Fruit fly (Drosophila melanogaster) whole organism, wandering third instar larva: ENCODE measurements around the gene CG43291.

Experiments
- Abd-B ChIP-seq: fragments of >200 bp; optimal IDR thresholded peaks from 2 replicates; lab custom pipeline; 2017; ENCODE audit warnings: missing biosample characterization, missing genetic modification characterization
- CG32264 ChIP-seq: fragments of 200-800 bp; sonication (Bioruptor generic); optimal IDR thresholded peaks from 2 replicates; lab custom pipeline; 2016; ENCODE audit warnings: missing biosample characterization, missing genetic modification characterization
- CG9705 ChIP-seq: fragments of 200-800 bp; sonication (Bioruptor generic); optimal IDR thresholded peaks from 2 replicates; lab custom pipeline; 2018; ENCODE audit warnings: missing biosample characterization, mild to moderate bottlenecking, missing genetic modification characterization
- CrebA ChIP-seq: fragments of 200-800 bp; sonication (Bioruptor generic); optimal IDR thresholded peaks from 2 replicates; lab custom pipeline; 2016; ENCODE audit warnings: missing biosample characterization, mild to moderate bottlenecking, missing genetic modification characterization, borderline replicate concordance
- Dfd ChIP-seq: fragments of >200 bp; optimal IDR thresholded peaks from 2 replicates; lab custom pipeline; 2017; ENCODE audit warnings: missing biosample characterization, missing genetic modification characterization
- Dif ChIP-seq: fragments of 200-275, 200-300 bp; sonication (Bioruptor generic); optimal IDR thresholded peaks from 2 replicates; lab custom pipeline; 2018; ENCODE audit warnings: missing biosample characterization, missing genetic modification characterization; ENCODE audit not compliant: partially characterized antibody
- GATAd ChIP-seq: sonication (Bioruptor generic); optimal IDR thresholded peaks from 2 replicates; lab custom pipeline; 2016; ENCODE audit warnings: missing biosample characterization, missing genetic modification characterization
- HLH106 ChIP-seq: fragments of 200-800 bp; optimal IDR thresholded peaks from 3 replicates; lab custom pipeline; 2019; ENCODE audit warnings: missing biosample characterization, mild to moderate bottlenecking, missing genetic modification characterization, moderate library complexity
- Hnf4 ChIP-seq: fragments of 200-800 bp; sonication (Bioruptor generic); optimal IDR thresholded peaks from 2 replicates; lab custom pipeline; 2016; ENCODE audit warnings: missing biosample characterization, mild to moderate bottlenecking, missing genetic modification characterization
- Hr78 ChIP-seq: fragments of >200 bp; optimal IDR thresholded peaks from 2 replicates; lab custom pipeline; 2017; ENCODE audit warnings: missing biosample characterization, missing genetic modification characterization
- Hr83 ChIP-seq: fragments of 200-300 bp; sonication (Bioruptor generic); optimal IDR thresholded peaks from 2 replicates; lab custom pipeline; 2016; ENCODE audit warnings: missing biosample characterization, mild to moderate bottlenecking, missing genetic modification characterization, moderate library complexity; ENCODE audit not compliant: poor library complexity, severe bottlenecking
- Jra ChIP-seq: sonication (Bioruptor generic); optimal IDR thresholded peaks from 2 replicates; lab custom pipeline; 2016; ENCODE audit warnings: missing biosample characterization, missing genetic modification characterization
- Mio ChIP-seq: sonication (Bioruptor generic); optimal IDR thresholded peaks from 2 replicates; lab custom pipeline; 2016; ENCODE audit warnings: missing biosample characterization, missing genetic modification characterization
- Myc ChIP-seq: fragments of >200 bp; optimal IDR thresholded peaks from 2 replicates; lab custom pipeline; 2017
- N ChIP-seq: fragments of >200 bp; optimal IDR thresholded peaks from 2 replicates; lab custom pipeline; 2018; ENCODE audit warnings: missing biosample characterization, missing external identifiers, missing genetic modification characterization
- OdsH ChIP-seq: fragments of 200-800 bp; sonication (Bioruptor generic); optimal IDR thresholded peaks from 2 replicates; lab custom pipeline; 2016; ENCODE audit warnings: missing biosample characterization, mild to moderate bottlenecking, missing genetic modification characterization
- Rel ChIP-seq, 2 experiments: fragments of 200-800 bp; sonication (Bioruptor generic) in 1 of 2; optimal IDR thresholded peaks; 2 replicates in 1 of 2; 3 replicates in 1 of 2; lab custom pipeline; 2016 to 2019; ENCODE audit warnings: mild to moderate bottlenecking in 2 of 2, missing biosample characterization in 2 of 2, missing genetic modification characterization in 2 of 2, moderate library complexity in 1 of 2
- Sp1 ChIP-seq: fragments of 200-800 bp; sonication (Bioruptor generic); optimal IDR thresholded peaks from 3 replicates; lab custom pipeline; 2019; ENCODE audit warnings: missing biosample characterization, mild to moderate bottlenecking, missing genetic modification characterization, moderate library complexity
- Vsx2 ChIP-seq: fragments of 200-300, 225-300 bp; sonication (Bioruptor generic); optimal IDR thresholded peaks from 2 replicates; lab custom pipeline; 2018; ENCODE audit warnings: missing biosample characterization, missing genetic modification characterization; ENCODE audit not compliant: partially characterized antibody
- br ChIP-seq: fragments of 200-800 bp; sonication (Bioruptor generic); optimal IDR thresholded peaks from 2 replicates; lab custom pipeline; 2016; ENCODE audit warnings: missing biosample characterization, missing genetic modification characterization
- brk ChIP-seq: fragments of 200-800 bp; sonication (Bioruptor generic); optimal IDR thresholded peaks from 2 replicates; lab custom pipeline; 2016; ENCODE audit warnings: missing biosample characterization, mild to moderate bottlenecking, missing genetic modification characterization
- dl ChIP-seq, 2 experiments: fragments of 175-275, 200-275 bp in 1 of 2; fragments of 200-275 bp in 1 of 2; sonication (Bioruptor generic); optimal IDR thresholded peaks; lab custom pipeline; 2018; ENCODE audit warnings: mild to moderate bottlenecking in 2 of 2, missing biosample characterization in 2 of 2, missing genetic modification characterization in 2 of 2, moderate library complexity in 2 of 2; ENCODE audit not compliant: partially characterized antibody in 2 of 2, insufficient read depth in 1 of 2
- dmrt93B ChIP-seq: fragments of 200-800 bp; sonication (Bioruptor generic); optimal IDR thresholded peaks from 2 replicates; lab custom pipeline; 2018; ENCODE audit warnings: missing biosample characterization, mild to moderate bottlenecking, missing genetic modification characterization
- dsf ChIP-seq: sonication (Bioruptor generic); optimal IDR thresholded peaks from 2 replicates; lab custom pipeline; 2016; ENCODE audit warnings: missing biosample characterization, missing genetic modification characterization, borderline replicate concordance
- ey ChIP-seq: fragments of 200-800 bp; sonication (Bioruptor generic); optimal IDR thresholded peaks from 2 replicates; lab custom pipeline; 2016; ENCODE audit warnings: missing biosample characterization, missing genetic modification characterization
- foxo ChIP-seq, 2 experiments: fragments of 200-800 bp; sonication (Bioruptor generic); optimal IDR thresholded peaks; 2 replicates in 1 of 2; 3 replicates in 1 of 2; lab custom pipeline; 2016 to 2017; ENCODE audit warnings: missing biosample characterization in 2 of 2, missing genetic modification characterization in 2 of 2
- fru ChIP-seq: fragments of 200-800 bp; sonication (Bioruptor generic); optimal IDR thresholded peaks from 3 replicates; lab custom pipeline; 2016; ENCODE audit warnings: missing biosample characterization, mild to moderate bottlenecking, missing genetic modification characterization
- h ChIP-seq: fragments of 200-800 bp; sonication (Bioruptor generic); optimal IDR thresholded peaks from 3 replicates; lab custom pipeline; 2016; ENCODE audit warnings: missing biosample characterization, mild to moderate bottlenecking, missing genetic modification characterization
- jim ChIP-seq: fragments of 175-275, 200-325 bp; sonication (Bioruptor generic); optimal IDR thresholded peaks from 2 replicates; lab custom pipeline; 2016; ENCODE audit warnings: missing biosample characterization, mild to moderate bottlenecking, missing genetic modification characterization
- lola ChIP-seq: fragments of >200 bp; optimal IDR thresholded peaks from 2 replicates; lab custom pipeline; 2017; ENCODE audit warnings: missing biosample characterization, missing genetic modification characterization
- pan ChIP-seq: fragments of >200 bp; optimal IDR thresholded peaks from 2 replicates; lab custom pipeline; 2017
- psq ChIP-seq: fragments of 200-800 bp; sonication (Bioruptor generic); optimal IDR thresholded peaks from 3 replicates; lab custom pipeline; 2017; ENCODE audit warnings: missing biosample characterization, mild to moderate bottlenecking, missing genetic modification characterization, moderate library complexity
- rgr ChIP-seq: fragments of 200-800 bp; sonication (Bioruptor generic); optimal IDR thresholded peaks from 3 replicates; lab custom pipeline; 2016; ENCODE audit warnings: missing biosample characterization, mild to moderate bottlenecking, missing genetic modification characterization
- sage ChIP-seq: fragments of 200-800 bp; sonication (Bioruptor generic); optimal IDR thresholded peaks from 2 replicates; lab custom pipeline; 2016; ENCODE audit warnings: missing biosample characterization, mild to moderate bottlenecking, missing genetic modification characterization
- sv ChIP-seq: fragments of 200-800 bp; sonication (Bioruptor generic); optimal IDR thresholded peaks from 3 replicates; lab custom pipeline; 2016; ENCODE audit warnings: missing biosample characterization, missing genetic modification characterization
- tai ChIP-seq: sonication (Bioruptor generic); optimal IDR thresholded peaks from 2 replicates; lab custom pipeline; 2016; ENCODE audit warnings: missing biosample characterization, missing genetic modification characterization
- usp ChIP-seq: fragments of >200 bp; optimal IDR thresholded peaks from 2 replicates; lab custom pipeline; 2017; ENCODE audit warnings: missing biosample characterization, missing genetic modification characterization
- woc ChIP-seq: sonication (Bioruptor generic); optimal IDR thresholded peaks from 2 replicates; lab custom pipeline; 2016; ENCODE audit warnings: missing biosample characterization, mild to moderate bottlenecking, missing genetic modification characterization

Gene CG43291

DNA sequence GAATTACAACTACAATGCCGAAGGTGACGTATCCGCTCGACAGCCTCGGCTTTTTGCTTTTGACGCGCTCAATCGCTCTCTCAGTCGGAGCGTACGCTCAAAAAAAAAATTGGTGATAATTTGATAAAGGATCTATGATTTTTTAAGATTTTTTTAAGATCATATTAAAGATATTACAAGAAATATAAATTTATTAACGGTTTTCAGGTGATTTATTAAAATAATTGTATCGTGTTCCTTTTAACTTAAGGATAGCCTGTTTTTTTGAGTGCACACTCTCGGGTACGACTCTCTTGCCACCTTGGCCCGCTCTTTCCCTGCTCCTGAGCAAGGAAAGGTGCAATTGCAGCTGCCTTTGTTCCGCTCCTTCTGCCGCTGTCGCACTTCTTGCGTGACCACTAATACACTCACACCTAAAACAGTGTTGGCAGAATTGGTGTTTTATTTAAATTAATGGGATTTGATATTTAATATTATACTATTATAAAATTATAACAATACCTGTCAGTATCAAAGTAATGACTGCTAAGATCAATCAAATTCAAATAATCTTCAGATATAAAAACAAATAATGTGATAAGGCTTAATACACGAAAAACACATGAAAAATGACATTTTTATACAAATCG, 33.5 kb upstream of the CG43291 start:
- TF ChIP-seq rgr (GFP tag; lab: Kevin White, UChicago) = peak; percentile 95
- peak; percentile 82 for TF ChIP-seq Jra (GFP tag; lab: Kevin White, UChicago)
- TF ChIP-seq br (GFP tag; lab: Kevin White, UChicago) = peak; percentile 90
- TF ChIP-seq Abd-B (GFP tag; lab: Kevin White, UChicago) = no peak
- peak; percentile 91 for TF ChIP-seq fru (GFP tag; lab: Kevin White, UChicago)
- no peak for TF ChIP-seq pan (lab: Kevin White, UChicago)
- no peak for TF ChIP-seq jim (GFP tag; lab: Kevin White, UChicago)
- TF ChIP-seq HLH106 (tag; lab: Kevin White, UChicago) = peak; percentile 97
- peak; percentile 93 for TF ChIP-seq psq (GFP tag; lab: Kevin White, UChicago)
- TF ChIP-seq Mio (GFP tag; lab: Kevin White, UChicago) = no peak
- TF ChIP-seq dsf = peak; percentile 74
- no peak for TF ChIP-seq usp (GFP tag; lab: Kevin White, UChicago)
- no peak for TF ChIP-seq N (GFP tag; lab: Kevin White, UChicago)
- TF ChIP-seq Dif (GFP tag; lab: Kevin White, UChicago) = no peak
- no peak for TF ChIP-seq Dfd (GFP tag; lab: Kevin White, UChicago)
- TF ChIP-seq sage (GFP tag; lab: Kevin White, UChicago) = peak; percentile 93
- peak; percentile 85 for TF ChIP-seq ey (GFP tag; lab: Kevin White, UChicago)
- TF ChIP-seq foxo (GFP tag; optimal IDR thresholded peaks at IDR 0.05; lab: Kevin White, UChicago) = peak; percentile 58 to 96
- no peak for TF ChIP-seq Hr78 (GFP tag; lab: Kevin White, UChicago)
- TF ChIP-seq dmrt93B (GFP tag; lab: Kevin White, UChicago) = peak; percentile 82
- TF ChIP-seq sv (GFP tag; lab: Kevin White, UChicago) = peak; percentile 62
- TF ChIP-seq Hnf4 = peak; percentile 92
- peak; percentile 95 for TF ChIP-seq OdsH
- no peak for TF ChIP-seq Myc (lab: Kevin White, UChicago)
- no peak for TF ChIP-seq lola (GFP tag; lab: Kevin White, UChicago)
- TF ChIP-seq GATAd (GFP tag; lab: Kevin White, UChicago) = peak; percentile 59
- peak; percentile 96 for TF ChIP-seq brk (GFP tag; lab: Kevin White, UChicago)
- no peak for TF ChIP-seq Hr83 (GFP tag; lab: Kevin White, UChicago)
- TF ChIP-seq Vsx2 (GFP tag; lab: Kevin White, UChicago) = no peak
- no peak for TF ChIP-seq tai
- peak; percentile 96 for TF ChIP-seq h (GFP tag; lab: Kevin White, UChicago)
- peak; percentile 94 for TF ChIP-seq Rel (GFP tag; optimal IDR thresholded peaks at IDR 0.05; lab: Kevin White, UChicago)
- TF ChIP-seq Rel (tag; optimal IDR thresholded peaks at IDR 0.05; lab: Kevin White, UChicago) = peak; percentile 87
- peak; percentile 65 for TF ChIP-seq CG32264 (GFP tag; lab: Kevin White, UChicago)
- TF ChIP-seq Sp1 = peak; percentile 98
- TF ChIP-seq woc (GFP tag; lab: Kevin White, UChicago) = peak; percentile 86
- peak; percentile 92 for TF ChIP-seq CrebA
- peak in 1 of 2 experiments; percentile 20 for TF ChIP-seq dl (GFP tag; optimal IDR thresholded peaks at IDR 0.05; lab: Kevin White, UChicago; ENCODE audit: insufficient read depth in 1 of 2, partially characterized antibody in 2 of 2)
- peak; percentile 94 for TF ChIP-seq CG9705 (GFP tag; lab: Kevin White, UChicago)

DNA sequence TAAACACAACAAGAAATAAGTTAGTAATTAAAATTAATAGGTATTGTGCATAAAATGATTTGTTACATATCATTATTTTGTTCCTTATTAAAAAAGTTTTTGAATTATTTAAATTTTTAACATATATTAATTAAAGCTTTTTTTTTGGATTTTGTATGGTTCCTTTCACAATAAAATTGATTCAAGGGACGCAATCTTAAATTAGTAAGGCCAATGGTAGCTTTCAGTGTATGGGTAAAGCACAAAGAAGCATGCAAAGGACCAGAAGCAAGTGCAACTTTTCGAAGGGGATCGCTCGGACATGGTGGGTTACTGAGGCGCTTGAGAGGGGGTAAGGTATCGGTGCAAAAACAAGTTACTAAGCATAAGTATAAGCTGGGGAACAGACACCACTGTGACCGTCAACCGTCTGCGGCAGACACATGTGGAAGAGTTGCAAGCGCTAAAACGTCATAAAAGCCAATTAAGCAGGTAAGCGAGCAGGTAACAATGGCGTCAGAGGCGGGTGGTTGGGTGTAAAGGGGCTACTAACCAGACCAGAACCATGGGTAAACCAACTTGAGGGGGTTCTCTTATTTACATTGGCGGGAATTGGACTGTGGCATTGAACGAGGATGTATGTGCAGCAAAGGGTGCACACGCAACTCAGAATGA, 31.2 kb upstream of the CG43291 start:
- no peak for TF ChIP-seq brk (GFP tag; lab: Kevin White, UChicago)
- no peak for TF ChIP-seq br (GFP tag; lab: Kevin White, UChicago)
- TF ChIP-seq CG32264 (GFP tag; lab: Kevin White, UChicago) = no peak
- TF ChIP-seq N (GFP tag; lab: Kevin White, UChicago) = no peak
- no peak for TF ChIP-seq CG9705 (GFP tag; lab: Kevin White, UChicago)
- no peak for TF ChIP-seq Hr83 (GFP tag; lab: Kevin White, UChicago)
- peak; percentile 61 for TF ChIP-seq OdsH
- no peak for TF ChIP-seq fru (GFP tag; lab: Kevin White, UChicago)
- TF ChIP-seq h (GFP tag; lab: Kevin White, UChicago) = no peak
- no peak for TF ChIP-seq Jra (GFP tag; lab: Kevin White, UChicago)
- no peak for TF ChIP-seq Hr78 (GFP tag; lab: Kevin White, UChicago)
- no peak for TF ChIP-seq dsf
- no peak for TF ChIP-seq sage (GFP tag; lab: Kevin White, UChicago)
- peak; percentile 64 for TF ChIP-seq psq (GFP tag; lab: Kevin White, UChicago)
- no peak for TF ChIP-seq Abd-B (GFP tag; lab: Kevin White, UChicago)
- peak; percentile 74 for TF ChIP-seq Sp1
- no peak for TF ChIP-seq Mio (GFP tag; lab: Kevin White, UChicago)
- no peak for TF ChIP-seq CrebA
- TF ChIP-seq jim (GFP tag; lab: Kevin White, UChicago) = no peak
- no peak for TF ChIP-seq GATAd (GFP tag; lab: Kevin White, UChicago)
- peak; percentile 0 for TF ChIP-seq dmrt93B (GFP tag; lab: Kevin White, UChicago)
- no peak for TF ChIP-seq usp (GFP tag; lab: Kevin White, UChicago)
- peak in 1 of 2 experiments; percentile 59 for TF ChIP-seq foxo (GFP tag; optimal IDR thresholded peaks at IDR 0.05; lab: Kevin White, UChicago)
- TF ChIP-seq lola (GFP tag; lab: Kevin White, UChicago) = no peak
- no peak for TF ChIP-seq pan (lab: Kevin White, UChicago)
- TF ChIP-seq Hnf4 = no peak
- no peak for TF ChIP-seq Dfd (GFP tag; lab: Kevin White, UChicago)
- peak; percentile 52 for TF ChIP-seq Dif (GFP tag; lab: Kevin White, UChicago)
- TF ChIP-seq Myc (lab: Kevin White, UChicago) = no peak
- peak; percentile 92 for TF ChIP-seq Vsx2 (GFP tag; lab: Kevin White, UChicago)
- TF ChIP-seq tai = no peak
- TF ChIP-seq HLH106 (tag; lab: Kevin White, UChicago) = peak; percentile 49
- TF ChIP-seq woc (GFP tag; lab: Kevin White, UChicago) = no peak
- no peak for TF ChIP-seq rgr (GFP tag; lab: Kevin White, UChicago)
- no peak for TF ChIP-seq sv (GFP tag; lab: Kevin White, UChicago)
- no peak for TF ChIP-seq Rel (GFP tag; optimal IDR thresholded peaks at IDR 0.05; lab: Kevin White, UChicago)
- TF ChIP-seq Rel (tag; optimal IDR thresholded peaks at IDR 0.05; lab: Kevin White, UChicago) = no peak
- TF ChIP-seq dl (GFP tag; optimal IDR thresholded peaks at IDR 0.05; lab: Kevin White, UChicago; ENCODE audit: insufficient read depth in 1 of 2, partially characterized antibody in 2 of 2) = no peak
